Worm (Caenorhabditis elegans) whole organism, L1 larva: ENCODE measurements around the gene srlf-23.

Source experiments
- efl-3 ChIP-seq: fragments of 200-800 bp; sonication (Bioruptor generic); optimal IDR thresholded peaks from 2 replicates; lab custom pipeline; 2018; ENCODE audit warnings: mild to moderate bottlenecking, missing genetic modification characterization, missing compliant biosample characterization
- jun-1 ChIP-seq: fragments of 150-350 bp; optimal IDR thresholded peaks from 2 replicates; lab custom pipeline; 2014; ENCODE audit warnings: missing biosample characterization, missing genetic modification reagents, missing genetic modification characterization
- lin-35 ChIP-seq, 2 experiments: fragments of 150-350 bp; optimal IDR thresholded peaks; 2 replicates each; lab custom pipeline; 2014; ENCODE audit warnings: missing biosample characterization in 2 of 2, missing genetic modification characterization in 2 of 2, missing genetic modification reagents in 2 of 2
- lin-39 ChIP-seq: fragments of 150-350 bp; optimal IDR thresholded peaks from 2 replicates; lab custom pipeline; 2014; ENCODE audit warnings: missing biosample characterization, missing genetic modification reagents, missing genetic modification characterization
- tbx-2 ChIP-seq: sonication (generic microtip); optimal IDR thresholded peaks from 2 replicates; lab custom pipeline; 2016; ENCODE audit warnings: missing genetic modification characterization, missing compliant biosample characterization

- TF ChIP-seq lin-35 (GFP tag; optimal IDR thresholded peaks at IDR 0.05; lab: Kevin White, UChicago): no peak
- no peak for TF ChIP-seq jun-1 (tag; lab: Kevin White, UChicago)
- no peak for TF ChIP-seq efl-3
- TF ChIP-seq lin-39 (tag; lab: Kevin White, UChicago): no peak
- TF ChIP-seq tbx-2: no peak
Observed at ce11 chrV:893437-894018, at the start of gene srlf-23, which contains the start of gene srlf-20.
